Fruit fly (Drosophila melanogaster) whole organism, embryonic: Measurements from ENCODE around the gene UbcE2H.

Source experiments
- Bdp1 ChIP-seq: fragments of 200-800 bp; sonication (Bioruptor generic); optimal IDR thresholded peaks from 3 replicates; lab custom pipeline; 2016; ENCODE audit warnings: missing biosample characterization, missing genetic modification characterization
- Bgb ChIP-seq: fragments of 200-800 bp; sonication (Bioruptor generic); IDR thresholded peaks from 2 replicates; pipeline ENCODE4 v1.3.6; 2022; ENCODE audit warnings: missing biosample characterization, missing genetic modification characterization; ENCODE audit not compliant: partially characterized antibody
- CG10959 ChIP-seq: fragments of 200-800 bp; sonication (Bioruptor generic); IDR thresholded peaks from 2 replicates; pipeline ENCODE4 v1.3.6; 2022; ENCODE audit warnings: missing biosample characterization, missing genetic modification characterization
- CG11085 ChIP-seq: fragments of 200-800 bp; sonication (Bioruptor generic); IDR thresholded peaks from 2 replicates; pipeline ENCODE4 v1.3.6; 2022; ENCODE audit warnings: missing biosample characterization, missing genetic modification characterization
- CG12236 ChIP-seq: fragments of 200-800 bp; sonication (Bioruptor generic); optimal IDR thresholded peaks from 2 replicates; lab custom pipeline; 2016; ENCODE audit warnings: missing biosample characterization, missing genetic modification characterization
- CG13296 ChIP-seq: fragments of 200-800 bp; sonication (Bioruptor generic); optimal IDR thresholded peaks from 3 replicates; lab custom pipeline; 2018; ENCODE audit warnings: missing biosample characterization, mild to moderate bottlenecking, missing genetic modification characterization
- CG16815 ChIP-seq: fragments of 200-800 bp; sonication (Bioruptor generic); optimal IDR thresholded peaks from 3 replicates; lab custom pipeline; 2017; ENCODE audit warnings: missing biosample characterization, mild to moderate bottlenecking, missing genetic modification characterization
- CG17186 ChIP-seq: fragments of 200-800 bp; sonication (Bioruptor generic); optimal IDR thresholded peaks from 3 replicates; lab custom pipeline; 2017; ENCODE audit warnings: missing biosample characterization, missing genetic modification reagents, missing genetic modification characterization
- CG17361 ChIP-seq: fragments of 200-800 bp; sonication (Bioruptor generic); IDR thresholded peaks from 3 replicates; pipeline ENCODE4 v1.3.6; 2022; ENCODE audit warnings: missing biosample characterization, missing genetic modification characterization
- CG2120 ChIP-seq: fragments of 200-800 bp; sonication (Bioruptor generic); optimal IDR thresholded peaks from 3 replicates; lab custom pipeline; 2016; ENCODE audit warnings: missing biosample characterization, missing genetic modification characterization
- CG30431 ChIP-seq: fragments of 200-800 bp; sonication (Bioruptor generic); optimal IDR thresholded peaks from 2 replicates; lab custom pipeline; 2017; ENCODE audit warnings: missing biosample characterization, missing genetic modification characterization
- CG33557 ChIP-seq: fragments of 200-800 bp; sonication (Bioruptor generic); optimal IDR thresholded peaks from 2 replicates; lab custom pipeline; 2019; ENCODE audit warnings: missing biosample characterization, mild to moderate bottlenecking, missing genetic modification characterization, moderate library complexity
- CG3407 ChIP-seq: fragments of 200-800 bp; sonication (Bioruptor generic); optimal IDR thresholded peaks from 2 replicates; lab custom pipeline; 2018; ENCODE audit warnings: missing biosample characterization, mild to moderate bottlenecking, missing genetic modification characterization
- CG5180 ChIP-seq: fragments of 200-800 bp; sonication (Bioruptor generic); optimal IDR thresholded peaks from 3 replicates; lab custom pipeline; 2017; ENCODE audit warnings: missing biosample characterization, missing genetic modification characterization, mild to moderate bottlenecking, moderate library complexity, missing genetic modification reagents
- CG6689 ChIP-seq: fragments of 200-800 bp; sonication (Bioruptor generic); IDR thresholded peaks from 2 replicates; pipeline ENCODE4 v1.3.6; 2022; ENCODE audit warnings: missing biosample characterization, missing genetic modification characterization
- CG9727 ChIP-seq: fragments of 200-800 bp; sonication (Bioruptor generic); optimal IDR thresholded peaks from 3 replicates; lab custom pipeline; 2017; ENCODE audit warnings: missing biosample characterization, mild to moderate bottlenecking, missing genetic modification characterization
- Dfd ChIP-seq, 2 experiments: fragments of >200 bp; optimal IDR thresholded peaks; 2 replicates each; lab custom pipeline; 2017; ENCODE audit warnings: missing biosample characterization in 2 of 2, missing genetic modification characterization in 2 of 2
- HHEX ChIP-seq: fragments of 200-800 bp; sonication (Bioruptor generic); optimal IDR thresholded peaks from 3 replicates; lab custom pipeline; 2017; ENCODE audit warnings: missing biosample characterization, mild to moderate bottlenecking, missing genetic modification characterization, missing genetic modification reagents
- HLHmδ ChIP-seq: fragments of 200-800 bp; sonication (Bioruptor generic); optimal IDR thresholded peaks from 2 replicates; lab custom pipeline; 2018; ENCODE audit warnings: missing biosample characterization, mild to moderate bottlenecking, missing genetic modification characterization, moderate library complexity
- Mad ChIP-seq: fragments of 200-800 bp; sonication (Bioruptor generic); optimal IDR thresholded peaks from 2 replicates; lab custom pipeline; 2016; ENCODE audit warnings: missing biosample characterization, missing genetic modification characterization
- Max ChIP-seq: fragments of 200-800 bp; sonication (Bioruptor generic); optimal IDR thresholded peaks from 2 replicates; lab custom pipeline; 2016; ENCODE audit warnings: missing biosample characterization, mild to moderate bottlenecking, missing genetic modification characterization
- Med ChIP-seq: fragments of 200-800 bp; sonication (Bioruptor generic); peaks from one replicate; lab custom pipeline; 2016; ENCODE audit warnings: missing biosample characterization, missing genetic modification characterization, mild to moderate bottlenecking, inconsistent platforms, moderate library complexity
- Rx ChIP-seq: fragments of 200-800 bp; sonication (Bioruptor generic); IDR thresholded peaks from 2 replicates; pipeline ENCODE4 v1.3.6; 2022; ENCODE audit warnings: missing biosample characterization, missing genetic modification characterization
- Sox100B ChIP-seq: fragments of 200-800 bp; sonication (Bioruptor generic); optimal IDR thresholded peaks from 3 replicates; lab custom pipeline; 2018; ENCODE audit warnings: missing biosample characterization, mild to moderate bottlenecking, missing genetic modification characterization
- Tbp ChIP-seq: fragments of >200 bp; optimal IDR thresholded peaks from 2 replicates; lab custom pipeline; 2018; ENCODE audit warnings: missing biosample characterization, missing genetic modification characterization
- Trl ChIP-seq, 3 experiments: fragments of >200 bp in 2 of 3; fragments of 200-800 bp in 1 of 3; sonication (Bioruptor generic) in 1 of 3; optimal IDR thresholded peaks; 2 replicates in 1 of 3; 3 replicates in 2 of 3; lab custom pipeline; 2016 to 2017; ENCODE audit warnings: missing biosample characterization in 1 of 3, missing genetic modification characterization in 1 of 3
- Xbp1 ChIP-seq: fragments of 200-800 bp; sonication (Bioruptor generic); optimal IDR thresholded peaks from 3 replicates; lab custom pipeline; 2016; ENCODE audit warnings: missing biosample characterization, mild to moderate bottlenecking, missing genetic modification characterization
- ab ChIP-seq: fragments of 200-800 bp; sonication (Bioruptor generic); optimal IDR thresholded peaks from 2 replicates; lab custom pipeline; 2016; ENCODE audit warnings: missing biosample characterization, missing genetic modification characterization
- al ChIP-seq: fragments of 200-800 bp; sonication (Bioruptor generic); IDR thresholded peaks from 2 replicates; pipeline ENCODE4 v1.3.6; 2022; ENCODE audit warnings: missing biosample characterization, missing genetic modification characterization
- aop ChIP-seq: fragments of 200-800 bp; sonication (Bioruptor generic); IDR thresholded peaks from 2 replicates; pipeline ENCODE4 v1.3.6; 2022; ENCODE audit warnings: missing biosample characterization, missing genetic modification characterization
- bab2 ChIP-seq: fragments of 200-800 bp; sonication (Bioruptor generic); optimal IDR thresholded peaks from 2 replicates; lab custom pipeline; 2016; ENCODE audit warnings: missing biosample characterization, missing genetic modification characterization
- bcd ChIP-seq: fragments of 200-800 bp; sonication (Bioruptor generic); optimal IDR thresholded peaks from 2 replicates; lab custom pipeline; 2017; ENCODE audit warnings: missing biosample characterization, mild to moderate bottlenecking, missing genetic modification characterization
- chif ChIP-seq, 2 experiments: fragments of 200-800 bp; sonication (Bioruptor generic); optimal IDR thresholded peaks; 3 replicates each; lab custom pipeline; 2016; ENCODE audit warnings: missing biosample characterization in 2 of 2, missing genetic modification characterization in 2 of 2
- crc ChIP-seq: fragments of 200-800 bp; sonication (Bioruptor generic); optimal IDR thresholded peaks from 2 replicates; lab custom pipeline; 2016; ENCODE audit warnings: missing biosample characterization, missing genetic modification characterization
- dm ChIP-seq: fragments of 200-800 bp; sonication (Bioruptor generic); optimal IDR thresholded peaks from 3 replicates; lab custom pipeline; 2016; ENCODE audit warnings: missing biosample characterization, missing genetic modification characterization
- dmrt99B ChIP-seq: fragments of 200-800 bp; sonication (Bioruptor generic); optimal IDR thresholded peaks from 2 replicates; lab custom pipeline; 2018; ENCODE audit warnings: missing biosample characterization, mild to moderate bottlenecking, missing genetic modification characterization, moderate library complexity
- ems ChIP-seq: fragments of 200-800 bp; sonication (Bioruptor generic); optimal IDR thresholded peaks from 3 replicates; lab custom pipeline; 2016; ENCODE audit warnings: missing biosample characterization, missing genetic modification characterization
- esg ChIP-seq: fragments of 200-800 bp; sonication (Bioruptor generic); conservative IDR thresholded peaks from 2 replicates; pipeline ENCODE4 v1.3.6; 2022; ENCODE audit warnings: missing biosample characterization, missing genetic modification characterization
- ewg ChIP-seq: fragments of 200-800 bp; sonication (Bioruptor generic); optimal IDR thresholded peaks from 3 replicates; lab custom pipeline; 2017; ENCODE audit warnings: mild to moderate bottlenecking, missing biosample characterization, missing genetic modification reagents, missing genetic modification characterization
- fd3F ChIP-seq: fragments of 200-800 bp; sonication (Bioruptor generic); optimal IDR thresholded peaks from 2 replicates; lab custom pipeline; 2018; ENCODE audit warnings: missing biosample characterization, mild to moderate bottlenecking, missing genetic modification characterization, moderate library complexity
- ftz-f1 ChIP-seq: fragments of 200-800 bp; sonication (Bioruptor generic); optimal IDR thresholded peaks from 2 replicates; lab custom pipeline; 2016; ENCODE audit warnings: missing biosample characterization, missing genetic modification characterization
- jing ChIP-seq: fragments of 200-800 bp; sonication (Bioruptor generic); optimal IDR thresholded peaks from 2 replicates; lab custom pipeline; 2018; ENCODE audit warnings: missing biosample characterization, mild to moderate bottlenecking, missing genetic modification characterization
- klu ChIP-seq: fragments of 200-800 bp; sonication (Bioruptor generic); IDR thresholded peaks from 2 replicates; pipeline ENCODE4 v1.3.6; 2022; ENCODE audit warnings: missing biosample characterization, missing genetic modification characterization
- maf-S ChIP-seq: fragments of 200-800 bp; sonication (Bioruptor generic); optimal IDR thresholded peaks from 2 replicates; lab custom pipeline; 2016; ENCODE audit warnings: missing biosample characterization, missing genetic modification characterization
- pnt ChIP-seq: fragments of 200-800 bp; sonication (Bioruptor generic); optimal IDR thresholded peaks from 3 replicates; lab custom pipeline; 2016; ENCODE audit warnings: missing biosample characterization, missing genetic modification characterization
- sens-2 ChIP-seq: fragments of 200-800 bp; sonication (Bioruptor generic); IDR thresholded peaks from 2 replicates; pipeline ENCODE4 v1.3.6; 2022; ENCODE audit warnings: missing biosample characterization, missing genetic modification characterization
- stwl ChIP-seq: fragments of 200-800 bp; sonication (Bioruptor generic); optimal IDR thresholded peaks from 3 replicates; lab custom pipeline; 2018; ENCODE audit warnings: missing biosample characterization, mild to moderate bottlenecking, missing genetic modification characterization, moderate library complexity
- trem ChIP-seq: fragments of 200-800 bp; optimal IDR thresholded peaks from 3 replicates; lab custom pipeline; 2019; ENCODE audit warnings: missing biosample characterization, mild to moderate bottlenecking, missing genetic modification characterization, moderate library complexity
- ttk ChIP-seq: fragments of 200-800 bp; sonication (Bioruptor generic); IDR thresholded peaks from 2 replicates; pipeline ENCODE4 v2.1.2; 2022; ENCODE audit warnings: missing biosample characterization, missing genetic modification characterization
- twi ChIP-seq: fragments of 200-800 bp; optimal IDR thresholded peaks from 2 replicates; lab custom pipeline; 2019; ENCODE audit warnings: missing biosample characterization, mild to moderate bottlenecking, missing genetic modification characterization, moderate library complexity
- zfh2 ChIP-seq: fragments of 200-800 bp; sonication (Bioruptor generic); optimal IDR thresholded peaks from 2 replicates; lab custom pipeline; 2016; ENCODE audit warnings: missing biosample characterization, missing genetic modification characterization

UbcE2H gene

dm6 chrX:8126149-8126548, 32.3 kb upstream of the UbcE2H start (continued):
- peak; percentile 22 for TF ChIP-seq bab2 (GFP tag; lab: Kevin White, UChicago)
- peak; percentile 11 for TF ChIP-seq crc
- peak; percentile 50 for TF ChIP-seq CG9727 (GFP tag; lab: Kevin White, UChicago)
- TF ChIP-seq ttk (GFP tag; lab: Robert Waterston, UW): peak; percentile 65
- TF ChIP-seq CG2120 (GFP tag; lab: Kevin White, UChicago): no peak
- TF ChIP-seq CG13296 (GFP tag; lab: Kevin White, UChicago): no peak
- peak; percentile 50 for TF ChIP-seq CG30431 (GFP tag; lab: Kevin White, UChicago)
- no peak for TF ChIP-seq stwl (tag; lab: Kevin White, UChicago)
- TF ChIP-seq Mad (GFP tag; lab: Kevin White, UChicago): no peak
- peak; percentile 13 for TF ChIP-seq twi (tag; lab: Kevin White, UChicago)
- peak; percentile 40 for TF ChIP-seq trem
- TF ChIP-seq HLHmδ: no peak
- TF ChIP-seq Rx (GFP tag; lab: Robert Waterston, UW): peak; percentile 59; the same call in 1 of the 2 replicates
- TF ChIP-seq CG16815 (GFP tag; lab: Kevin White, UChicago): no peak
- TF ChIP-seq CG5180 (GFP tag; lab: Kevin White, UChicago): peak; percentile 21
- peak; percentile 78 for TF ChIP-seq dmrt99B (tag; lab: Kevin White, UChicago)
- no peak for TF ChIP-seq ftz-f1
- no peak for TF ChIP-seq zfh2 (GFP tag; lab: Kevin White, UChicago)
- peak; percentile 64 for TF ChIP-seq Xbp1 (GFP tag; lab: Kevin White, UChicago)
- no peak for TF ChIP-seq Tbp (GFP tag; lab: Kevin White, UChicago)
- no peak for TF ChIP-seq Bdp1
- TF ChIP-seq Bgb (GFP tag; lab: Robert Waterston, UW): no peak
- peak; percentile 25 for TF ChIP-seq CG12236 (GFP tag; lab: Kevin White, UChicago)
- peak; percentile 48 for TF ChIP-seq esg (GFP tag; lab: Robert Waterston, UW)
- no peak for TF ChIP-seq CG11085 (GFP tag; lab: Robert Waterston, UW)
- no peak for TF ChIP-seq aop
- peak; percentile 51 for TF ChIP-seq CG3407
- TF ChIP-seq ems (GFP tag; lab: Kevin White, UChicago): peak; percentile 33
- peak; percentile 6 for TF ChIP-seq maf-S (GFP tag; lab: Kevin White, UChicago)
- peak; percentile 23 to 71 for TF ChIP-seq chif (GFP tag; optimal IDR thresholded peaks at IDR 0.05; lab: Kevin White, UChicago)
- TF ChIP-seq ab: no peak
- TF ChIP-seq Max (GFP tag; lab: Kevin White, UChicago): peak; percentile 18
- no peak for TF ChIP-seq Dfd (GFP tag; optimal IDR thresholded peaks at IDR 0.05; lab: Kevin White, UChicago)
- peak; percentile 57 for TF ChIP-seq sens-2 (GFP tag; lab: Robert Waterston, UW)
- peak; percentile 7 for TF ChIP-seq CG17186 (GFP tag; lab: Kevin White, UChicago)
- TF ChIP-seq fd3F (GFP tag; lab: Kevin White, UChicago): no peak
- TF ChIP-seq klu (GFP tag; lab: Robert Waterston, UW): no peak
- peak; percentile 57 for TF ChIP-seq Sox100B (GFP tag; lab: Kevin White, UChicago)
- peak; percentile 84 for TF ChIP-seq Med (GFP tag; lab: Kevin White, UChicago)
- peak; percentile 67 for TF ChIP-seq ewg (GFP tag; lab: Kevin White, UChicago)
- peak; percentile 74 for TF ChIP-seq CG6689
- peak; percentile 17 for TF ChIP-seq HHEX (GFP tag; lab: Kevin White, UChicago)
- TF ChIP-seq pnt (GFP tag; lab: Kevin White, UChicago): peak; percentile 17
- TF ChIP-seq CG17361: peak; percentile 56; the same call in 2 of the 3 replicates
- peak; percentile 16 for TF ChIP-seq CG33557 (GFP tag; lab: Kevin White, UChicago)
- TF ChIP-seq al (GFP tag; lab: Robert Waterston, UW): no peak
- no peak for TF ChIP-seq Trl (optimal IDR thresholded peaks at IDR 0.05; lab: Kevin White, UChicago)
- peak; percentile 21 for TF ChIP-seq Trl (GFP tag; optimal IDR thresholded peaks at IDR 0.05; lab: Kevin White, UChicago)
- no peak for TF ChIP-seq dm (GFP tag; lab: Kevin White, UChicago)
- TF ChIP-seq CG10959 (GFP tag; lab: Robert Waterston, UW): peak; percentile 45; the same call in 1 of the 2 replicates
- TF ChIP-seq jing: peak; percentile 52
- peak; percentile 18 for TF ChIP-seq bcd
